Fruit fly (Drosophila melanogaster): ENCODE measurements around the gene CG42296.

Gene CG42296

DNA sequence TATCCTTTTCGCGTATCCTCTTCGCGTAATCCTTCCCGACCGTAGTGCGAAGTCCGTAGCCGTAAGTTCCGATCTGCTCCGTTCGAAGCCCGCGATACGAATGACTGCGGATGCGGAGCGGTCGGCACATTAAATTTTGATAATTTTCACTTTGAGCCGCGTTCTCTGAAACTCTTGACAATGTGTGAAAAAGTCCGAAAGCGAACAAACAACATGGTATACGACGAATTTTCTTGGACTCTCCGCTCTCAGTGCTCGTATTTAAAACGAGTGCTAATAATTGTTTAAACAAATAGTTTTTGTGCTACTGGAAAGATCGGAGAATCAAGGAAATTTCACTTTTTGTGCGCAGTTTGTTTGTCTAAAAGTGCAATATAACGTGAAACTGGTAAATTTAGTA lies at the start of gene CG42296:
Gene CG42296, minus strand, starts transcription at position 101 of the 400 bp plus-strand sequence.
- TF ChIP-seq CG6792 (GFP tag; optimal IDR thresholded peaks at IDR 0.05) (no peak), fkh (GFP tag; optimal IDR thresholded peaks at IDR 0.05) (peak; percentile 25), OdsH (GFP tag; optimal IDR thresholded peaks at IDR 0.05) (no peak)

dm6 chr2L:2084349-2084748 lies 48.5 kb upstream of the CG42296 start:
- TF ChIP-seq ss (GFP tag; optimal IDR thresholded peaks at IDR 0.05) (no peak), eg (GFP tag; IDR thresholded peaks at IDR 0.05) (peak; percentile 33; the same call in 1 of the 3 replicates), CG3919 (GFP tag; optimal IDR thresholded peaks at IDR 0.05) (no peak), Met (GFP tag; optimal IDR thresholded peaks at IDR 0.05) (peak; percentile 9), Hr39 (GFP tag; optimal IDR thresholded peaks at IDR 0.05) (peak; percentile 16), CG32006 (GFP tag; optimal IDR thresholded peaks at IDR 0.05) (peak; percentile 20), cyc (GFP tag; optimal IDR thresholded peaks at IDR 0.05) (no peak)

dm6 chr2L:2079619-2080018 lies 43.8 kb upstream of the CG42296 start, which contains the start of gene CG12674:
Gene CG12674, plus strand, starts transcription at chr2L:2079919.
- TF ChIP-seq Sox14 (GFP tag; optimal IDR thresholded peaks at IDR 0.05), result no peak
- TF ChIP-seq Ets21C (GFP tag; optimal IDR thresholded peaks at IDR 0.05), result no peak
- TF ChIP-seq CG4318 (GFP tag; optimal IDR thresholded peaks at IDR 0.05), result no peak
- TF ChIP-seq Lpt (GFP tag; optimal IDR thresholded peaks at IDR 0.05), result no peak
- TF ChIP-seq fkh (GFP tag; optimal IDR thresholded peaks at IDR 0.05), result no peak
- TF ChIP-seq Eip78C (GFP tag), result no peak
- TF ChIP-seq CG16779 (tag; optimal IDR thresholded peaks at IDR 0.05), result no peak
- no peak for TF ChIP-seq CG34406 (GFP tag; optimal IDR thresholded peaks at IDR 0.05)

- TF ChIP-seq topi (GFP tag; optimal IDR thresholded peaks at IDR 0.05) (peak; percentile 13), acj6 (GFP tag; optimal IDR thresholded peaks at IDR 0.05) (peak; percentile 35), esn (GFP tag; optimal IDR thresholded peaks at IDR 0.05) (no peak), CG6276 (GFP tag; optimal IDR thresholded peaks at IDR 0.05) (no peak), Hr39 (GFP tag; optimal IDR thresholded peaks at IDR 0.05) (peak; percentile 29), CG11902 (GFP tag; optimal IDR thresholded peaks at IDR 0.05) (no peak), CG8632 (GFP tag; optimal IDR thresholded peaks at IDR 0.05) (peak; percentile 6), CG1621 (tag; optimal IDR thresholded peaks at IDR 0.05) (no peak), eg (GFP tag; IDR thresholded peaks at IDR 0.05) (0 out of 3 replicates have a peak, but pooled peaks have one; percentile 18), lz (GFP tag; optimal IDR thresholded peaks at IDR 0.05) (peak; percentile 13), fkh (GFP tag; optimal IDR thresholded peaks at IDR 0.05) (no peak), CG9139 (GFP tag; optimal IDR thresholded peaks at IDR 0.05) (no peak), vri (GFP tag; optimal IDR thresholded peaks at IDR 0.05) (no peak), CG34406 (GFP tag; optimal IDR thresholded peaks at IDR 0.05) (no peak), CG11294 (GFP tag; IDR thresholded peaks at IDR 0.05) (no peak), CG3919 (GFP tag; optimal IDR thresholded peaks at IDR 0.05) (peak; percentile 42), CG11762 (GFP tag; optimal IDR thresholded peaks at IDR 0.05; ENCODE audit: insufficient read depth) (no peak), CG16779 (tag; optimal IDR thresholded peaks at IDR 0.05) (no peak), achi (GFP tag; optimal IDR thresholded peaks at IDR 0.05) (peak; percentile 38), Lpt (GFP tag; optimal IDR thresholded peaks at IDR 0.05) (no peak), OdsH (GFP tag; optimal IDR thresholded peaks at IDR 0.05) (peak; percentile 7), Sox15 (GFP tag; optimal IDR thresholded peaks at IDR 0.05) (no peak), pdm3 (GFP tag; optimal IDR thresholded peaks at IDR 0.05) (peak; percentile 36), CG15336 (GFP tag; IDR thresholded peaks at IDR 0.05) (no peak), Blimp-1 (GFP tag; optimal IDR thresholded peaks at IDR 0.05) (no peak), svp (GFP tag) (peak; percentile 30), CG6854 (GFP tag; optimal IDR thresholded peaks at IDR 0.05) (no peak), Sox102F (GFP tag; optimal IDR thresholded peaks at IDR 0.05) (no peak), dac (GFP tag; optimal IDR thresholded peaks at IDR 0.05) (no peak), Smox (GFP tag; optimal IDR thresholded peaks at IDR 0.05) (peak; percentile 17), Eip93F (GFP tag; optimal IDR thresholded peaks at IDR 0.05) (no peak), CG3032 (tag; optimal IDR thresholded peaks at IDR 0.05) (no peak), CG8119 (GFP tag; IDR thresholded peaks at IDR 0.05) (0 out of 3 replicates have a peak, but pooled peaks have one; percentile 14), CG6808 (GFP tag; optimal IDR thresholded peaks at IDR 0.05) (peak; percentile 41), CG4318 (GFP tag; optimal IDR thresholded peaks at IDR 0.05) (no peak), ss (GFP tag; optimal IDR thresholded peaks at IDR 0.05) (peak in 1 of 2 experiments; percentile 62), CG32006 (GFP tag; optimal IDR thresholded peaks at IDR 0.05) (peak; percentile 21), Gug (GFP tag; IDR thresholded peaks at IDR 0.05) (no peak), Hr38 (GFP tag; optimal IDR thresholded peaks at IDR 0.05) (no peak)
Measured at dm6 chr2L:2072970-2073369, 37.1 kb upstream of the CG42296 start.

All from whole organism, prepupa.